Fruit fly (Drosophila melanogaster) whole organism, wandering third instar larva: Measurements from ENCODE around the gene Rai1.
A peak's percentile ranks its signal among the peaks of the same experiment; 100 is the strongest.

Source experiments
- Abd-B ChIP-seq: fragments of >200 bp; optimal IDR thresholded peaks from 2 replicates; lab custom pipeline; 2017; ENCODE audit warnings: missing biosample characterization, missing genetic modification characterization
- CG9705 ChIP-seq: fragments of 200-800 bp; sonication (Bioruptor generic); optimal IDR thresholded peaks from 2 replicates; lab custom pipeline; 2018; ENCODE audit warnings: missing biosample characterization, mild to moderate bottlenecking, missing genetic modification characterization
- CrebA ChIP-seq: fragments of 200-800 bp; sonication (Bioruptor generic); optimal IDR thresholded peaks from 2 replicates; lab custom pipeline; 2016; ENCODE audit warnings: missing biosample characterization, mild to moderate bottlenecking, missing genetic modification characterization, borderline replicate concordance
- Dfd ChIP-seq: fragments of >200 bp; optimal IDR thresholded peaks from 2 replicates; lab custom pipeline; 2017; ENCODE audit warnings: missing biosample characterization, missing genetic modification characterization
- HLH106 ChIP-seq: fragments of 200-800 bp; optimal IDR thresholded peaks from 3 replicates; lab custom pipeline; 2019; ENCODE audit warnings: missing biosample characterization, mild to moderate bottlenecking, missing genetic modification characterization, moderate library complexity
- Hnf4 ChIP-seq: fragments of 200-800 bp; sonication (Bioruptor generic); optimal IDR thresholded peaks from 2 replicates; lab custom pipeline; 2016; ENCODE audit warnings: missing biosample characterization, mild to moderate bottlenecking, missing genetic modification characterization
- Hr78 ChIP-seq: fragments of >200 bp; optimal IDR thresholded peaks from 2 replicates; lab custom pipeline; 2017; ENCODE audit warnings: missing biosample characterization, missing genetic modification characterization
- Jra ChIP-seq: sonication (Bioruptor generic); optimal IDR thresholded peaks from 2 replicates; lab custom pipeline; 2016; ENCODE audit warnings: missing biosample characterization, missing genetic modification characterization
- Mio ChIP-seq: sonication (Bioruptor generic); optimal IDR thresholded peaks from 2 replicates; lab custom pipeline; 2016; ENCODE audit warnings: missing biosample characterization, missing genetic modification characterization
- Myc ChIP-seq: fragments of >200 bp; optimal IDR thresholded peaks from 2 replicates; lab custom pipeline; 2017
- N ChIP-seq: fragments of >200 bp; optimal IDR thresholded peaks from 2 replicates; lab custom pipeline; 2018; ENCODE audit warnings: missing biosample characterization, missing external identifiers, missing genetic modification characterization
- OdsH ChIP-seq: fragments of 200-800 bp; sonication (Bioruptor generic); optimal IDR thresholded peaks from 2 replicates; lab custom pipeline; 2016; ENCODE audit warnings: missing biosample characterization, mild to moderate bottlenecking, missing genetic modification characterization
- Rel ChIP-seq, 2 experiments: fragments of 200-800 bp; sonication (Bioruptor generic) in 1 of 2; optimal IDR thresholded peaks; 2 replicates in 1 of 2; 3 replicates in 1 of 2; lab custom pipeline; 2016 to 2019; ENCODE audit warnings: mild to moderate bottlenecking in 2 of 2, missing biosample characterization in 2 of 2, missing genetic modification characterization in 2 of 2, moderate library complexity in 1 of 2
- br ChIP-seq: fragments of 200-800 bp; sonication (Bioruptor generic); optimal IDR thresholded peaks from 2 replicates; lab custom pipeline; 2016; ENCODE audit warnings: missing biosample characterization, missing genetic modification characterization
- brk ChIP-seq: fragments of 200-800 bp; sonication (Bioruptor generic); optimal IDR thresholded peaks from 2 replicates; lab custom pipeline; 2016; ENCODE audit warnings: missing biosample characterization, mild to moderate bottlenecking, missing genetic modification characterization
- dl ChIP-seq, 2 experiments: fragments of 175-275, 200-275 bp in 1 of 2; fragments of 200-275 bp in 1 of 2; sonication (Bioruptor generic); optimal IDR thresholded peaks; lab custom pipeline; 2018; ENCODE audit warnings: mild to moderate bottlenecking in 2 of 2, missing biosample characterization in 2 of 2, missing genetic modification characterization in 2 of 2, moderate library complexity in 2 of 2; ENCODE audit not compliant: partially characterized antibody in 2 of 2, insufficient read depth in 1 of 2
- dmrt93B ChIP-seq: fragments of 200-800 bp; sonication (Bioruptor generic); optimal IDR thresholded peaks from 2 replicates; lab custom pipeline; 2018; ENCODE audit warnings: missing biosample characterization, mild to moderate bottlenecking, missing genetic modification characterization
- dsf ChIP-seq: sonication (Bioruptor generic); optimal IDR thresholded peaks from 2 replicates; lab custom pipeline; 2016; ENCODE audit warnings: missing biosample characterization, missing genetic modification characterization, borderline replicate concordance
- ey ChIP-seq: fragments of 200-800 bp; sonication (Bioruptor generic); optimal IDR thresholded peaks from 2 replicates; lab custom pipeline; 2016; ENCODE audit warnings: missing biosample characterization, missing genetic modification characterization
- foxo ChIP-seq, 2 experiments: fragments of 200-800 bp; sonication (Bioruptor generic); optimal IDR thresholded peaks; 2 replicates in 1 of 2; 3 replicates in 1 of 2; lab custom pipeline; 2016 to 2017; ENCODE audit warnings: missing biosample characterization in 2 of 2, missing genetic modification characterization in 2 of 2
- fru ChIP-seq: fragments of 200-800 bp; sonication (Bioruptor generic); optimal IDR thresholded peaks from 3 replicates; lab custom pipeline; 2016; ENCODE audit warnings: missing biosample characterization, mild to moderate bottlenecking, missing genetic modification characterization
- h ChIP-seq: fragments of 200-800 bp; sonication (Bioruptor generic); optimal IDR thresholded peaks from 3 replicates; lab custom pipeline; 2016; ENCODE audit warnings: missing biosample characterization, mild to moderate bottlenecking, missing genetic modification characterization
- jim ChIP-seq: fragments of 175-275, 200-325 bp; sonication (Bioruptor generic); optimal IDR thresholded peaks from 2 replicates; lab custom pipeline; 2016; ENCODE audit warnings: missing biosample characterization, mild to moderate bottlenecking, missing genetic modification characterization
- lola ChIP-seq: fragments of >200 bp; optimal IDR thresholded peaks from 2 replicates; lab custom pipeline; 2017; ENCODE audit warnings: missing biosample characterization, missing genetic modification characterization
- psq ChIP-seq: fragments of 200-800 bp; sonication (Bioruptor generic); optimal IDR thresholded peaks from 3 replicates; lab custom pipeline; 2017; ENCODE audit warnings: missing biosample characterization, mild to moderate bottlenecking, missing genetic modification characterization, moderate library complexity
- rgr ChIP-seq: fragments of 200-800 bp; sonication (Bioruptor generic); optimal IDR thresholded peaks from 3 replicates; lab custom pipeline; 2016; ENCODE audit warnings: missing biosample characterization, mild to moderate bottlenecking, missing genetic modification characterization
- sage ChIP-seq: fragments of 200-800 bp; sonication (Bioruptor generic); optimal IDR thresholded peaks from 2 replicates; lab custom pipeline; 2016; ENCODE audit warnings: missing biosample characterization, mild to moderate bottlenecking, missing genetic modification characterization
- sv ChIP-seq: fragments of 200-800 bp; sonication (Bioruptor generic); optimal IDR thresholded peaks from 3 replicates; lab custom pipeline; 2016; ENCODE audit warnings: missing biosample characterization, missing genetic modification characterization
- usp ChIP-seq: fragments of >200 bp; optimal IDR thresholded peaks from 2 replicates; lab custom pipeline; 2017; ENCODE audit warnings: missing biosample characterization, missing genetic modification characterization
- woc ChIP-seq: sonication (Bioruptor generic); optimal IDR thresholded peaks from 2 replicates; lab custom pipeline; 2016; ENCODE audit warnings: missing biosample characterization, mild to moderate bottlenecking, missing genetic modification characterization

Rai1 gene

dm6 chrX:16821216-16821615 lies 18.1 kb upstream of the Rai1 start:
- TF ChIP-seq Dfd (GFP tag; lab: Kevin White, UChicago) (no peak), Hr78 (GFP tag; lab: Kevin White, UChicago) (no peak), brk (no peak), OdsH (GFP tag; lab: Kevin White, UChicago) (no peak), CG9705 (no peak), sv (GFP tag; lab: Kevin White, UChicago) (no peak), Abd-B (GFP tag; lab: Kevin White, UChicago) (no peak), h (GFP tag; lab: Kevin White, UChicago) (no peak), dmrt93B (GFP tag; lab: Kevin White, UChicago) (no peak), psq (GFP tag; lab: Kevin White, UChicago) (no peak), CrebA (GFP tag; lab: Kevin White, UChicago) (no peak), dsf (GFP tag; lab: Kevin White, UChicago) (no peak), fru (no peak), Rel (GFP tag; optimal IDR thresholded peaks at IDR 0.05; lab: Kevin White, UChicago) (no peak), Rel (tag; optimal IDR thresholded peaks at IDR 0.05; lab: Kevin White, UChicago) (no peak), ey (no peak), Hnf4 (no peak), dl (GFP tag; optimal IDR thresholded peaks at IDR 0.05; lab: Kevin White, UChicago; ENCODE audit: insufficient read depth in 1 of 2, partially characterized antibody in 2 of 2) (no peak), rgr (GFP tag; lab: Kevin White, UChicago) (no peak), jim (no peak), Myc (lab: Kevin White, UChicago) (no peak)
- TF ChIP-seq, all 38 proteins: peak for 0

- no peak for TF ChIP-seq sage (GFP tag; lab: Kevin White, UChicago)
- no peak for TF ChIP-seq br (GFP tag; lab: Kevin White, UChicago)
- no peak for TF ChIP-seq ey
- TF ChIP-seq CrebA (GFP tag; lab: Kevin White, UChicago) = no peak
- no peak for TF ChIP-seq HLH106 (tag; lab: Kevin White, UChicago)
- TF ChIP-seq Hr78 (GFP tag; lab: Kevin White, UChicago) = no peak
- no peak for TF ChIP-seq usp (GFP tag; lab: Kevin White, UChicago)
- no peak for TF ChIP-seq Myc (lab: Kevin White, UChicago)
- TF ChIP-seq, all 38 proteins: peak for 0
Measured at dm6 chrX:16820665-16821064, 17.5 kb upstream of the Rai1 start.

- no peak for TF ChIP-seq CrebA (GFP tag; lab: Kevin White, UChicago)
- no peak for TF ChIP-seq lola
- no peak for TF ChIP-seq Rel (GFP tag; optimal IDR thresholded peaks at IDR 0.05; lab: Kevin White, UChicago)
- TF ChIP-seq Rel (tag; optimal IDR thresholded peaks at IDR 0.05; lab: Kevin White, UChicago) = peak; percentile 31
- no peak for TF ChIP-seq sage (GFP tag; lab: Kevin White, UChicago)
- no peak for TF ChIP-seq woc (GFP tag; lab: Kevin White, UChicago)
- no peak for TF ChIP-seq Jra (GFP tag; lab: Kevin White, UChicago)
- TF ChIP-seq CG9705 = no peak
- TF ChIP-seq, all 38 proteins: peak for 1
Measured at dm6 chrX:16818186-16818585, 15.0 kb upstream of the Rai1 start.

- TF ChIP-seq rgr (GFP tag; lab: Kevin White, UChicago) (no peak), CrebA (GFP tag; lab: Kevin White, UChicago) (no peak), h (GFP tag; lab: Kevin White, UChicago) (no peak), Myc (lab: Kevin White, UChicago) (peak; percentile 70), fru (no peak), Hnf4 (no peak), Abd-B (GFP tag; lab: Kevin White, UChicago) (no peak)
Measured at dm6 chrX:16816500-16816899, 13.4 kb upstream of the Rai1 start.

DNA sequence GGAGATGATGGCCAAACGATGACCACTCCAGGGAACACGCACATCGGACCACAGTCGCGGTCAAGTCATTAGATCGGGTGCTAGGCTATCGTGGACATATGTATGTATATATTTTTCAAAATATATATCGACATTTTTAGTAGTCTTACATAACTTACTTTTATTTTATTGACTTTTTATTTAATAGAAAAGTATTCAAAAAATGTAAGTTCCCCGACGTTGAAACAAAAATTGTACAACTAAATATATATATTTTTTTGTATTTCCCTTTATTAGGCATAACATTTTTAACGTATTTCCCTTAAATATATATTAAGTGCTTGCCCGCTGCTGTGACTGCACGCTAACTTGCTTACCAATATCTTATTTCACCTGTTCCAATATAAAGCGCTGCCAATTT lies 12.0 kb upstream of the Rai1 start:
- TF ChIP-seq lola (no peak), foxo (GFP tag; optimal IDR thresholded peaks at IDR 0.05; lab: Kevin White, UChicago) (peak in 1 of 2 experiments; percentile 3), br (GFP tag; lab: Kevin White, UChicago) (no peak)

- TF ChIP-seq foxo (GFP tag; optimal IDR thresholded peaks at IDR 0.05; lab: Kevin White, UChicago) (peak in 1 of 2 experiments; percentile 4), N (no peak), rgr (GFP tag; lab: Kevin White, UChicago) (no peak), Mio (GFP tag; lab: Kevin White, UChicago) (no peak)
Measured at dm6 chrX:16814351-16814750, 11.2 kb upstream of the Rai1 start.
